Fruit fly (Drosophila melanogaster): ENCODE results near the gene CG43098.

Gene CG43098

dm6 chr3L:3638587-3639312, 20.1 kb upstream of the CG43098 start (continued):
- TF ChIP-seq Atf3 (GFP tag; optimal IDR thresholded peaks at IDR 0.05) (peak; percentile 62), CG34224 (GFP tag; IDR thresholded peaks at IDR 0.05; ENCODE audit: partially characterized antibody) (no peak), pum (GFP tag; optimal IDR thresholded peaks at IDR 0.05) (peak; percentile 73), E2f1 (GFP tag; IDR thresholded peaks at IDR 0.05) (peak; percentile 53), gem (tag; optimal IDR thresholded peaks at IDR 0.05) (peak; percentile 91), Neu2 (GFP tag; optimal IDR thresholded peaks at IDR 0.05; ENCODE audit: borderline replicate concordance) (no peak), odd (GFP tag; optimal IDR thresholded peaks at IDR 0.05) (peak; percentile 65), CG34376 (GFP tag; optimal IDR thresholded peaks at IDR 0.05) (no peak), CG32532 (GFP tag; IDR thresholded peaks at IDR 0.05) (no peak), CG8388 (GFP tag; optimal IDR thresholded peaks at IDR 0.05) (peak; percentile 82), Dad (GFP tag; optimal IDR thresholded peaks at IDR 0.05) (peak; percentile 10), HLHmδ (GFP tag; optimal IDR thresholded peaks at IDR 0.05) (peak; percentile 1), CG6854 (GFP tag; optimal IDR thresholded peaks at IDR 0.05) (peak; percentile 11), Hsf (GFP tag; optimal IDR thresholded peaks at IDR 0.05) (peak; percentile 71), Hand (GFP tag; optimal IDR thresholded peaks at IDR 0.05) (no peak), CG12104 (GFP tag; optimal IDR thresholded peaks at IDR 0.05) (peak; percentile 47), Jarid2 (GFP tag; optimal IDR thresholded peaks at IDR 0.05) (peak; percentile 27), pros (GFP tag; optimal IDR thresholded peaks at IDR 0.05) (no peak), ara (GFP tag; IDR thresholded peaks at IDR 0.05) (peak; percentile 85), Xbp1 (GFP tag; optimal IDR thresholded peaks at IDR 0.05) (peak; percentile 79), stc (GFP tag; IDR thresholded peaks at IDR 0.05) (peak; percentile 68), yki (optimal IDR thresholded peaks at IDR 0.05) (no peak), trh (GFP tag; optimal IDR thresholded peaks at IDR 0.05) (peak; percentile 35), CG10366 (GFP tag; IDR thresholded peaks at IDR 0.05) (peak; percentile 55; the same call in 1 of the 2 replicates), CG18599 (GFP tag; optimal IDR thresholded peaks at IDR 0.05) (no peak), Awh (GFP tag; IDR thresholded peaks at IDR 0.05) (peak; percentile 60; the same call in 1 of the 2 replicates), CG7786 (GFP tag; optimal IDR thresholded peaks at IDR 0.05) (peak; percentile 37), CG1024 (GFP tag; IDR thresholded peaks at IDR 0.05) (peak; percentile 47; the same call in 1 of the 2 replicates), CG11560 (tag; IDR thresholded peaks at IDR 0.05) (no peak), CrebB (tag; optimal IDR thresholded peaks at IDR 0.05) (no peak), trem (tag; optimal IDR thresholded peaks at IDR 0.05) (peak; percentile 72), gsb (GFP tag; IDR thresholded peaks at IDR 0.05) (no peak), CG10462 (GFP tag; optimal IDR thresholded peaks at IDR 0.05) (peak; percentile 74), NC2α (GFP tag; optimal IDR thresholded peaks at IDR 0.05) (no peak), CG31388 (GFP tag; optimal IDR thresholded peaks at IDR 0.05) (no peak), crol (GFP tag; IDR thresholded peaks at IDR 0.05) (no peak), CG8281 (tag; optimal IDR thresholded peaks at IDR 0.05) (peak; percentile 65), dimm (GFP tag; IDR thresholded peaks at IDR 0.05) (no peak), Deaf1 (tag; optimal IDR thresholded peaks at IDR 0.05) (no peak), zfh1 (GFP tag; IDR thresholded peaks at IDR 0.05) (peak; percentile 95), ttk (GFP tag; IDR thresholded peaks at IDR 0.05) (peak; percentile 61; the same call in 1 of the 2 replicates), CG2129 (GFP tag; IDR thresholded peaks at IDR 0.05; ENCODE audit: partially characterized antibody) (no peak), CG6654 (GFP tag; optimal IDR thresholded peaks at IDR 0.05) (no peak), CG5245 (GFP tag; optimal IDR thresholded peaks at IDR 0.05) (peak; percentile 38), dpn (GFP tag; optimal IDR thresholded peaks at IDR 0.05) (peak; percentile 65 to 80), Rfx (GFP tag; IDR thresholded peaks at IDR 0.05) (no peak), fru (optimal IDR thresholded peaks at IDR 0.05) (no peak), CG9727 (GFP tag; optimal IDR thresholded peaks at IDR 0.05) (peak; percentile 89), tap (tag; optimal IDR thresholded peaks at IDR 0.05) (peak; percentile 85), danr (GFP tag; IDR thresholded peaks at IDR 0.05) (0 out of 2 replicates have a peak, but pooled peaks have one; percentile 24), ab (GFP tag; optimal IDR thresholded peaks at IDR 0.05) (peak; percentile 4)

Measured in whole organism, embryonic.